Worm (Caenorhabditis elegans): ENCODE results near the gene nspb-8.

DNA sequence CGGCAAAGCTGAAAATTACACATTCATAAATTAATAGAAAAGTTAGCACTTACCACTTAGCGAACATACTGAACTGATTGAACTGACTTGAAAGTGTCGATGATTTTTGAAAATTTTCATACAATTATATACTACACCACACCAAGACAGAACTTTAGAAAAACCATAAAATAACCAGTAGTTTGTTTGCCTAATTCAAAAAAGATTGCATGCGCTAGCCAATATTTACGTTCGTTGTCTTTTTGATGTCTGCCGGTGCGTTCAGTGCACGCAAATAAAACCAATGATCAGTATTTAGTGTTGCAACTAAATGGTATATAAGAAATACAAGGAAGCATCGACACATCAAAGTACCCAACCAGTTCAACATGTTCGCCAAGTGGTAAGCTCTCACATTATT is at the start of gene nspb-8, which contains the start of gene nspb-9:
- no peak for TF ChIP-seq tab-1 (GFP tag; IDR thresholded peaks at IDR 0.05)
- no peak for TF ChIP-seq flt-1 (GFP tag; IDR thresholded peaks at IDR 0.05)
- TF ChIP-seq ref-1 (GFP tag; conservative IDR thresholded peaks at IDR 0.05): no peak
- TF ChIP-seq klf-2 (GFP tag; conservative IDR thresholded peaks at IDR 0.05): no peak
- no peak for TF ChIP-seq ztf-23 (GFP tag; IDR thresholded peaks at IDR 0.05)
- TF ChIP-seq med-1 (GFP tag; optimal IDR thresholded peaks at IDR 0.05; ENCODE audit: insufficient read depth): no peak

Data from whole organism, midembryonic.